Worm (Caenorhabditis elegans): ENCODE results near the gene plx-1.

- TF ChIP-seq nhr-77 (tag; optimal IDR thresholded peaks at IDR 0.05) (no peak), nhr-11 (tag; optimal IDR thresholded peaks at IDR 0.05) (no peak), snpc-4 (tag; optimal IDR thresholded peaks at IDR 0.05) (no peak), mep-1 (tag; optimal IDR thresholded peaks at IDR 0.05) (no peak)
Measured at ce11 chrIV:959221-959620, at the start of gene plx-1.
